Fruit fly (Drosophila melanogaster) whole organism, wandering third instar larva: Measurements from ENCODE around the gene Mip.

Source experiments
- Dfd ChIP-seq: fragments of >200 bp; optimal IDR thresholded peaks from 2 replicates; lab custom pipeline; 2017; ENCODE audit warnings: missing biosample characterization, missing genetic modification characterization
- Hnf4 ChIP-seq: fragments of 200-800 bp; sonication (Bioruptor generic); optimal IDR thresholded peaks from 2 replicates; lab custom pipeline; 2016; ENCODE audit warnings: missing biosample characterization, mild to moderate bottlenecking, missing genetic modification characterization
- Mio ChIP-seq: sonication (Bioruptor generic); optimal IDR thresholded peaks from 2 replicates; lab custom pipeline; 2016; ENCODE audit warnings: missing biosample characterization, missing genetic modification characterization
- Vsx2 ChIP-seq: fragments of 200-300, 225-300 bp; sonication (Bioruptor generic); optimal IDR thresholded peaks from 2 replicates; lab custom pipeline; 2018; ENCODE audit warnings: missing biosample characterization, missing genetic modification characterization; ENCODE audit not compliant: partially characterized antibody
- dmrt93B ChIP-seq: fragments of 200-800 bp; sonication (Bioruptor generic); optimal IDR thresholded peaks from 2 replicates; lab custom pipeline; 2018; ENCODE audit warnings: missing biosample characterization, mild to moderate bottlenecking, missing genetic modification characterization
- foxo ChIP-seq, 2 experiments: fragments of 200-800 bp; sonication (Bioruptor generic); optimal IDR thresholded peaks; 2 replicates in 1 of 2; 3 replicates in 1 of 2; lab custom pipeline; 2016 to 2017; ENCODE audit warnings: missing biosample characterization in 2 of 2, missing genetic modification characterization in 2 of 2
- psq ChIP-seq: fragments of 200-800 bp; sonication (Bioruptor generic); optimal IDR thresholded peaks from 3 replicates; lab custom pipeline; 2017; ENCODE audit warnings: missing biosample characterization, mild to moderate bottlenecking, missing genetic modification characterization, moderate library complexity
- usp ChIP-seq: fragments of >200 bp; optimal IDR thresholded peaks from 2 replicates; lab custom pipeline; 2017; ENCODE audit warnings: missing biosample characterization, missing genetic modification characterization

DNA sequence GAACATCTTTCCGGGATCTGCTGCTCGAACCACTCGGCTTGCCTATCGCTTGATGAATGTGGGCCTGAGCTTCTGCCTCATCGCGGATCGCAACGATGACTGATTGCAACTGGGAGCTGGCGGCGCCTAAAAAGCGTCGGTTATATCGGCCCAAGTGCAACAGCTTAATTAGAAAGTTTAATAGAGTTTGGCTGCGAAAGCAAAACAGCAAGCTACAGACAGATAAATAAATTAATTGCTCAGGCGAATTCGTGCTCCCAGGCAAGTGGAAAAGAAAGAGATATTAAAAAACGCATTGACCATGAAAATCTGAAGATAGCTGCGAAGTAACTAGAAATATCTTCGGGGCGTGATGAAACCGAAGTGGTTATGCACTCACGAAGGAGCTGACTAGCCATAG lies 33.2 kb upstream of the Mip start, which contains the start of gene CG13728:
- TF ChIP-seq psq (GFP tag; lab: Kevin White, UChicago), result no peak
- no peak for TF ChIP-seq Dfd (GFP tag; lab: Kevin White, UChicago)
- no peak for TF ChIP-seq Vsx2 (GFP tag; lab: Kevin White, UChicago)
- TF ChIP-seq dmrt93B (GFP tag; lab: Kevin White, UChicago), result no peak
- TF ChIP-seq Hnf4 (GFP tag; lab: Kevin White, UChicago), result no peak
- no peak for TF ChIP-seq foxo (GFP tag; optimal IDR thresholded peaks at IDR 0.05; lab: Kevin White, UChicago)
- no peak for TF ChIP-seq Mio (GFP tag; lab: Kevin White, UChicago)
- no peak for TF ChIP-seq usp (GFP tag; lab: Kevin White, UChicago)
